Worm (Caenorhabditis elegans): ENCODE measurements around the gene H03E18.1.

The H03E18.1 gene

DNA sequence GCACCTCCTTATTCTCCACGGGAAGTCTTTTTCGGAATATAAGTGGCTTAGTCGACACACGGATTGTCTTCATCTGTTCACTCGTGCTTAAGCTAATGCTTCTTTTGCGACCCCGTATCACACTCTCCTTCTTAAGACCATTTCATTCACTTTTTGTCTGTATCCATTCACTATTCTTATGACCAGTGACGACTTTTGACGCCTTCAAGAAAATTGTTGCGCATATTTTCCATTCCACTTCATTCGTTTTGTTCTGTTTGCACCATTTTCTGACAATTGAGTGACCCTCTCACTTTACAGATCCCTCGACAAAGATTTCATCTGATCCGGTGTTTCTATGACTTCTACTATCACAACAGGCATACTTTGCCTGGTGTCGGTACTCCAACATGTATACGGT is at the start of gene H03E18.1:
Gene H03E18.1, plus strand, starts transcription at position 301 of the 400 bp plus-strand sequence.
- no peak for TF ChIP-seq unc-62 (GFP tag; optimal IDR thresholded peaks at IDR 0.05)

ce11 chrX:8459789-8460188 is 47.9 kb upstream of the H03E18.1 start:
- no peak for TF ChIP-seq unc-62 (GFP tag; optimal IDR thresholded peaks at IDR 0.05)

DNA sequence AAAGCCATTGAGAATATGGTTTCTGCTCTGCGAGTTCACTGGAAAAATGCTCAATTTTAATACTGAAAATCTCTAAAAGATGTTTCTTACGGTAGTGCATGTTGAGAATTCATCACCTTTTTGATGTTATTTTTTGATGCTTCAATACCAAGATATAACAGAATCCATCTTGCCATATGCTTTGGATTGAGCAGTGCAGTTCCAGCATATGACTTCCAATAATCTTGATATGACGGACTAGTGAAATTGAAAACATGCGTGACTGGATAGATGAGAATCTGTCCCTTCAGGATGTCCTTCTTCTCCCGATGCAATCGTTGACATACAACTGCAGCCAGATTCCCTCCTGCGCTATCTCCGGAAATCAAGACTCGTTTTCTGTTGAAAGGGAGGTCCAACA is 46.7 kb upstream of the H03E18.1 start:
- no peak for TF ChIP-seq unc-62 (GFP tag; optimal IDR thresholded peaks at IDR 0.05)

DNA sequence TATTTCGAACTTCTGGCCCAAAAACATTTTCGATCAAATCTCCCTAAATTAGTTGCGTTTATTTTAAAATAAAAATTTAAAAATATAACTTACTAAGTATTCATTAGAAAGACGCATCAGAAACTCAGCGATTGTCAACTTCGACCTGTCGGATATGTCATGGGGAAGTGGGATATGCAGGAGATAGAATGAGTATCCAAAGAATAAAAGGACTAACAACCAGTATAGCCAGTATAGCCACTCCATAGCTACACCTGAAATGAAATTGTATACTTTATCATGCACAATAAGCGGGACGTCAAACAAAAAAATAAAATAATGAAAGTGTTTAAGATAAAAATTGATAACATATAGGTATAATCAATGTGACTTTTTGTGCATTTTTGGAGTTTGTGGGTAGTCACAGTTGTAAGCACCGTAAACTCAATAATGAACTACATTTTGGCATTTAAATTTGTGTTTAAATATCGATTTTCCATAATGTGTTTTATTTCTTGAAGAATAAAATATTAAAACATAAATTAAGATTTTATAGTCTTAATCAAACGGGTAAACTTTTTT is 44.5 kb upstream of the H03E18.1 start, which contains the start of gene F16F9.4:
Gene F16F9.4, minus strand, starts transcription at position 276 of the 561 bp plus-strand sequence.
- TF ChIP-seq unc-62 (GFP tag; optimal IDR thresholded peaks at IDR 0.05), result no peak

ce11 chrX:8463889-8464444 is 43.7 kb upstream of the H03E18.1 start:
- no peak for TF ChIP-seq unc-62 (GFP tag; optimal IDR thresholded peaks at IDR 0.05)

DNA sequence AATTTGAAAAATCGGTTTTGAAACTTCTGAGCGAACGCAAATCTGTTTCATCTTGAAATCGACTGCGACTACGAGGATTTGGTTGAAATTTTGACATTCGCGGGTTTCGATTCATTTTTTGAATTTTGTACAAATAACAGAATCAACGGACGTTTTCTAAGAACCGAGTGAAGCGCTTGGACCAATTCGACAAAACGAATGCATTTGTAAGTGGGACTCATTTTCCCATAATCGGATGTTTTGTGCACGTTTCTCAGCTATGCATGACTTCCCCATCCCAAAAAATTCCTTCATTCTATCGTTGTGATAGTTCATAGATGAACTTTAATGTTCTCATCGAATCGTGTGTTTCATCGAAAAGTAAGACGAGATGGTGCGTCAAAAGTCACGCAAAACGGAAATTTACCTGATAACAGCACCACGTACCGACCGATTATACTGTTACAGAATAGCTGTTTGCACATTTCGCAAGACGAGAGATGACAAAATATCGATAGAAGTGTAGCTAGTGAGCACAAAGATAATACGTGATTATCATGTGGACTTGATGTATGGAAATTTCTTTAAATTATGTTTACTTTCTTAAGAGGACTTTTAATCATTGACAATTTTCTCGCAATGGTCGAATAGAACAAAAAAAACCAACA is 37.4 kb upstream of the H03E18.1 start, which contains the start of gene mec-10:
Gene mec-10, minus strand, starts transcription at position 189 of the 647 bp plus-strand sequence.
- TF ChIP-seq unc-62 (GFP tag; optimal IDR thresholded peaks at IDR 0.05), result no peak

DNA sequence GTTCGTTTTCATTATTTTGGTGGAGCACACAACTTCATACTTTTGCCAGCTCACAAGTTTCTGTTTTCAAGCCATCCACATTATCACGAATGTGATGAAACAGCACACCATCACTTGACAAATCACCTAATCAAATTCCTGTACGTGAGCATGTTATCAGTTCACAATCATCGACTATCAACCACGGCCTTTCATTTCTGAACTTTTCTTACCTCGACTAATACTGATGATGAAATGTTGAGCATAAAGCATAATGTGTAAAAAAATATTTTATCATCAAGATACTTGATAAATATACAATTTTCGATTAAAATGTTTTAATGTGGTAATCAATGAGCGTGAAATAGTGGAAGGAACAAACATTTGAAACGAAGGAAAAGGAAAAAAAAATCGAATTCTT is 34.2 kb upstream of the H03E18.1 start:
- TF ChIP-seq unc-62 (GFP tag; optimal IDR thresholded peaks at IDR 0.05), result no peak

DNA sequence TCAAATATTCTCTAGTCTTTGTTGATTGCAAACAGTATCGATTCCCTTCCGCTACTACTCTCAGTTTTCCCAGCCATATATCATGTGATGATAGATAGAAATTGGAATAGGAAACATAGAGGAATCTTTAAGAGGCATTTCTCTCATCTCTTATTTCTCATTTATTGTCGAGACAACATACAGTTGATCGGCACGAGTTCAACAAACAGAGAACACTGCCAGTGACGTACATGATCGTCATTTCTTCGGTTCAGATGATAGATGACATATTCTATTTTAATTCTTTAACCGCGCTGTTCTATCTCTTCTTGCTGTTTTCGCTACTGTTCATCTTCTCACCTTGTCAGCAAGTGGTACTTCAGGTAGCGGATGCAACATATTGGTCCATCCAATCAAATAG is 32.5 kb upstream of the H03E18.1 start:
- TF ChIP-seq unc-62 (GFP tag; optimal IDR thresholded peaks at IDR 0.05), result no peak

DNA sequence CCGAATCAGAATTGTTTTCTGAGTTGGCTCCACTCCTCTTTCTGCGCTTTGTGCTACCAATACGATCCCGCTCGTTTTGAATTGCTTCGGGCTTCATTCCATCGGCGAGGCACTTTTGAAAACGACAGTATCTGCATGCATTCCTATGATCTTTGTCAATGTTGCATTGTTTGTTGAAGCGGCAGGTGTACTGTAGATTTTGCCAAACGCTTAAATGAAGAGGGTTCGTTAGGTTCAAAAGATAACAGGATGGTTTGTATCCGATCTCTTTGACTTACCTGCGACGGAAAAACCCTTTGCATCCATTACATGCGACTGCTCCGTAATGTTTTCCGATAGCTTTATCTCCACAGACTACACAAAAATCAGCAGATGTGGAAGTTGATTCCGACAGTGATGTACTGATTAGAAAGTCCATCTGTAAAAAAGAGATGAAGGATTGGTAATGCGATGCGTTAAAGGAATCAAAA is 31.9 kb upstream of the H03E18.1 start, which contains the start of gene nhr-14:
Gene nhr-14, minus strand, starts transcription at position 420 of the 470 bp plus-strand sequence.
- TF ChIP-seq unc-62 (GFP tag; optimal IDR thresholded peaks at IDR 0.05), result no peak

DNA sequence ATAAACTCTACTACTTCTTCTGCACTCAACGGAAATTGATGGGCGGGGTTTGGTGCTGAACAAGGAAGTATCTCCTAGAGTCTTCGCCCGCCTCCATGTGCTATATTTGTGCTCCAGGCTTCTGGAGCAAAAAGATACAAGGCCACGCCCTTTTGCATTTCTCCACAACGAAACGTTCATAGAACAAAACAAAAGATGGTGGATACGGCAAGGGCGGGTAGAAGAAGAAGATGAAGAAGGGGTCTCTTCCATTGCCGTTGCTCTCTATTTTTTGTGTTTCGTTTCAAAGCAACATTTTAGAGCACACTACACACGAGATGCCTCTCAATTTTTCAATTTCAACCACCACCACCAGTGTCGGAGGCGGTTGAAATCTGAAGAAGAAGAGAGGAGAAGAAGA is 31.4 kb upstream of the H03E18.1 start:
- TF ChIP-seq unc-62 (GFP tag; optimal IDR thresholded peaks at IDR 0.05), result no peak

DNA sequence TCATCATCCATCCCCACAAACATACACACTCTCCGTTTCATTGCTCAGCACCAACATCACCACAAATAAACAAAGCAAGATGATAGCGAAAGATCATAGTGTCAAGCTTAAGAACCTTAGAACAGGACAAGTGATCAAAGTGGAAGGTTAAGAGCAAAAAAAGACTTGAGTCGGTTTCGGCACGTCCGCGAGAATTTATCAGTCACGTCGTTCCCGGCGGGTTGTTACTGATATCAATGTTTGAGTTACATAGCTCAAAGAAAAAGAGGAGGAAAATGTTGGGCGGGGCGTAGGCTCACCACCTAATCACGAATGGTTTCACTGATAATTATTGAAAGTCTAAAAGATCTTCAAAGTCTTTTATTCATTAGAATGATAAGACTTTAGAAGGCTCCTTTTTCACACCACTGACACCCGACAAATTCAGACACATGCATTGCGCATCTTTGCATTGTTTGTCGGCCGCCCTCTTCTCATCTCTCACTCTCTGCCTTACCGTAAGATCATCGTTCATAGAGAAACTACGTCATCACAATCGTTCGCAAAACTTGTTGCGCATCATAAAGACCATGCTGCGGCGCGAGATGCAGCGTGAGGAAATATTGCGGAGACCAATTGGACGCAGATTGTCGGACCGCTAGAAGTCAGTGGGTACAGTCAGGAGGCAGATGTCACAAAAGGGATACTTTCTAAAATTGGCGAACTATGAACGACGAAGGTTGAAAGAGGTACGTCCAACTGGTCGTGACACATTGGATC is 30.4 kb upstream of the H03E18.1 start:
- no peak for TF ChIP-seq unc-62 (GFP tag; optimal IDR thresholded peaks at IDR 0.05)

ce11 chrX:8479050-8479449 is 28.6 kb upstream of the H03E18.1 start:
- TF ChIP-seq unc-62 (GFP tag; optimal IDR thresholded peaks at IDR 0.05), result no peak

DNA sequence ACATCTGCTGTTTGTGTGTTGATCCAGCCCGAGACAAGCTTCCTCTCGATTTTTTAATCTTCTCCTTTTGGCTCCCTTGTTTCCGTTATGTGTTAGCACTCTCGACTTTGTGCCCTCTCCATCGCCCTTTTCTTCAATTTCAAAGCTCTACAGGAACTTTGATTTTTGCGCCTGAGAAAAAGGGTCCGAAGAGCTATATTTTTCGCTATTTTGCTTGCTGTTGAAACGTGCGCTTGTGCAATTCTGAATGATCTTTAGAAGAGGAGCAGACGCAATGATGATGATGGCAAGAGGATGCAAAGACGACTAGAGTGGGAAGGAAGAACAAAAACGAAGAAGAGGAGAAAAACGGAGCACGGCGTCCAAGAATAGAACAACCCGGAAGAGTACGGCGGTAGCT is 26.0 kb upstream of the H03E18.1 start:
- no peak for TF ChIP-seq unc-62 (GFP tag; optimal IDR thresholded peaks at IDR 0.05)

ce11 chrX:8483951-8484350 is 23.7 kb upstream of the H03E18.1 start:
- TF ChIP-seq unc-62 (GFP tag; optimal IDR thresholded peaks at IDR 0.05), result no peak

DNA sequence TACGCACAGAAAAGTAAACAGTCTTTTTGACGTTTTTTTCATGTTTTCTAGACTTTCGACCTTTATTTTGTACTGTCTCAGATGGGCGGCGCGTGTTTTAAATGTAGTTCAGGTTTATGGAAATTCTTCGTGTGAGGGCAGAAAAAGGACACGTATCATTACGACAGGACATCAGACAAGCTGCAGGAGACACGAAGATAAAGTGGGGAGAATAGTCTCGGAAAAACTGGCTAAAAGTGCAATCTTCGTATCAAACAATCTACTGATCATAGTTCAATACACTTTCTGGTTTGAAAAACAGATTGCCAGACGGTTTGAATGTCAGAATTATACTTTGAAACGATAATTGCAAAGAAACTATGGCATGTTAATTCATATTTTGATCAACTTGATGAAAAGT is 22.3 kb upstream of the H03E18.1 start:
- no peak for TF ChIP-seq unc-62 (GFP tag; optimal IDR thresholded peaks at IDR 0.05)

DNA sequence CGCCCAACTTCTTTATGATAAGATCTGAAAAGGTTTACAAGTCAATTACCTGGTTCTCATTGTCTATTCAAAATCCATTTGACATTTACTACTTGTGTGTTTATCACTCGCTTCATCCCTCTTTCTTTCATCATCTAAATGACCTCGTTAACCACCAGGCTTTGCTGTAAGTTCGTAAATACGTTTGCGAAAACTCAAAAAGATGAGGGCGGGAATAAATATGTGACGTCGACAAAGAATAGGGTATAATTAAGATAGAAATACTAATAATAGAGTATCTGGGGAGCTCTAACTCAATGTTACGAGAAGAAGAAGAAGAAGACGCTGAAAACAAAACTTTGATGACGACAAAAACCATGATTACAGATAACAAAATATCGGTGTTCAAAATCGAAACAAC is 18.3 kb upstream of the H03E18.1 start:
- no peak for TF ChIP-seq unc-62 (GFP tag; optimal IDR thresholded peaks at IDR 0.05)

Measured in whole organism, dauer.